Worm (Caenorhabditis elegans): ENCODE results near the gene clec-165.

Gene clec-165

ce11 chrIV:1225596-1226232 is 21.0 kb downstream of the clec-165 start, which contains the start of gene W09G12.8:
Gene W09G12.8, plus strand, starts transcription at chrIV:1226182.
- TF ChIP-seq ZK546.5 (tag; optimal IDR thresholded peaks at IDR 0.05) (no peak), tbx-2 (tag; optimal IDR thresholded peaks at IDR 0.05) (no peak), elt-1 (tag; optimal IDR thresholded peaks at IDR 0.05) (no peak), R02D3.7 (tag; optimal IDR thresholded peaks at IDR 0.05) (no peak), hmg-11 (tag; optimal IDR thresholded peaks at IDR 0.05) (no peak), nhr-28 (tag; optimal IDR thresholded peaks at IDR 0.05) (no peak), egl-5 (tag; optimal IDR thresholded peaks at IDR 0.05) (no peak), eor-1 (tag; optimal IDR thresholded peaks at IDR 0.05) (no peak)

ce11 chrIV:1224781-1225180 is 21.9 kb downstream of the clec-165 start:
- TF ChIP-seq nhr-23 (tag; optimal IDR thresholded peaks at IDR 0.05) (peak; percentile 18), fos-1 (tag; optimal IDR thresholded peaks at IDR 0.05) (no peak), ceh-9 (tag; optimal IDR thresholded peaks at IDR 0.05) (no peak)

- TF ChIP-seq nhr-25 (tag; optimal IDR thresholded peaks at IDR 0.05) = peak; percentile 58
- TF ChIP-seq egl-5 (tag; optimal IDR thresholded peaks at IDR 0.05) = peak; percentile 50
- no peak for TF ChIP-seq tbx-2 (tag; optimal IDR thresholded peaks at IDR 0.05)
- peak; percentile 4 for TF ChIP-seq nfya-1 (tag; optimal IDR thresholded peaks at IDR 0.05; ENCODE audit: insufficient read depth)
These were observed 25.5 kb downstream of the clec-165 start, which contains the start of gene W09G12.10 for ce11 chrIV:1221167-1221566. Gene W09G12.10, minus strand, starts transcription at chrIV:1221287.

ce11 chrIV:1216290-1216689 is 30.4 kb downstream of the clec-165 start, which contains the start of gene W09G12.9:
Gene W09G12.9, plus strand, starts transcription at chrIV:1216590.
- no peak for TF ChIP-seq pqm-1 (tag; optimal IDR thresholded peaks at IDR 0.05)
- no peak for TF ChIP-seq nhr-237 (tag; optimal IDR thresholded peaks at IDR 0.05)
- no peak for TF ChIP-seq aly-2 (tag; optimal IDR thresholded peaks at IDR 0.05)
- TF ChIP-seq ama-1 (optimal IDR thresholded peaks at IDR 0.05) = no peak
- TF ChIP-seq lsy-12 (tag; optimal IDR thresholded peaks at IDR 0.05) = no peak
- no peak for TF ChIP-seq egl-5 (tag; optimal IDR thresholded peaks at IDR 0.05)
- TF ChIP-seq lin-39 (tag; optimal IDR thresholded peaks at IDR 0.05) = no peak
- TF ChIP-seq ceh-28 (tag; optimal IDR thresholded peaks at IDR 0.05) = no peak

- TF ChIP-seq unc-39 (tag; optimal IDR thresholded peaks at IDR 0.05) (no peak), nhr-28 (tag; optimal IDR thresholded peaks at IDR 0.05) (no peak), lsy-12 (tag; optimal IDR thresholded peaks at IDR 0.05) (no peak), jun-1 (tag; optimal IDR thresholded peaks at IDR 0.05) (no peak), mdl-1 (tag; optimal IDR thresholded peaks at IDR 0.05) (no peak), egl-27 (tag; optimal IDR thresholded peaks at IDR 0.05) (no peak), ama-1 (optimal IDR thresholded peaks at IDR 0.05) (no peak), ceh-82 (tag; optimal IDR thresholded peaks at IDR 0.05) (no peak), skn-1 (tag; optimal IDR thresholded peaks at IDR 0.05) (no peak), ceh-16 (tag; optimal IDR thresholded peaks at IDR 0.05) (no peak), nhr-237 (tag; optimal IDR thresholded peaks at IDR 0.05) (no peak), egl-5 (tag; optimal IDR thresholded peaks at IDR 0.05) (no peak), R02D3.7 (tag; optimal IDR thresholded peaks at IDR 0.05) (no peak), fkh-10 (GFP tag; optimal IDR thresholded peaks at IDR 0.05) (no peak), aly-2 (tag; optimal IDR thresholded peaks at IDR 0.05) (no peak), ceh-9 (tag; optimal IDR thresholded peaks at IDR 0.05) (no peak), hmg-11 (tag; optimal IDR thresholded peaks at IDR 0.05) (no peak), fkh-2 (tag; optimal IDR thresholded peaks at IDR 0.05) (no peak), ztf-11 (tag; optimal IDR thresholded peaks at IDR 0.05) (no peak)
These were observed 31.1 kb downstream of the clec-165 start for ce11 chrIV:1215536-1215935.

- TF ChIP-seq daf-12 (tag; optimal IDR thresholded peaks at IDR 0.05) (no peak), nhr-23 (tag; optimal IDR thresholded peaks at IDR 0.05) (no peak), ztf-11 (tag; optimal IDR thresholded peaks at IDR 0.05) (no peak), snpc-4 (tag; optimal IDR thresholded peaks at IDR 0.05) (peak; percentile 43), pha-4 (tag; optimal IDR thresholded peaks at IDR 0.05) (no peak), skn-1 (tag; optimal IDR thresholded peaks at IDR 0.05) (no peak), unc-39 (tag; optimal IDR thresholded peaks at IDR 0.05) (no peak), zag-1 (tag; optimal IDR thresholded peaks at IDR 0.05) (no peak), fkh-10 (GFP tag; optimal IDR thresholded peaks at IDR 0.05) (no peak), nhr-12 (tag; optimal IDR thresholded peaks at IDR 0.05) (no peak), lin-39 (tag; optimal IDR thresholded peaks at IDR 0.05) (peak; percentile 49), sea-2 (GFP tag; optimal IDR thresholded peaks at IDR 0.05) (no peak), nhr-77 (tag; optimal IDR thresholded peaks at IDR 0.05) (no peak), nhr-43 (tag; optimal IDR thresholded peaks at IDR 0.05; ENCODE audit: poor library complexity, severe bottlenecking) (no peak), elt-3 (tag; optimal IDR thresholded peaks at IDR 0.05) (no peak), mml-1 (tag; optimal IDR thresholded peaks at IDR 0.05) (no peak), nfya-1 (tag; optimal IDR thresholded peaks at IDR 0.05; ENCODE audit: insufficient read depth) (peak; percentile 38), lsy-12 (tag; optimal IDR thresholded peaks at IDR 0.05) (no peak), pqm-1 (tag; optimal IDR thresholded peaks at IDR 0.05) (no peak), nhr-76 (tag; optimal IDR thresholded peaks at IDR 0.05) (no peak), R02D3.7 (tag; optimal IDR thresholded peaks at IDR 0.05) (no peak)
These were observed 33.5 kb downstream of the clec-165 start for ce11 chrIV:1213192-1213591.
